Worm (Caenorhabditis elegans) whole organism, midembryonic: ENCODE data around the gene K01D12.5.

Experiments used
- T22C8.4 ChIP-seq: fragments of 200-800 bp; sonication (Bioruptor generic); IDR thresholded peaks from 2 replicates; pipeline ENCODE4 v1.3.6; 2022; ENCODE audit warnings: missing genetic modification characterization, missing compliant biosample characterization
- cog-1 ChIP-seq: sonication (generic microtip); optimal IDR thresholded peaks from 2 replicates; lab custom pipeline; 2016; ENCODE audit warnings: missing genetic modification characterization, missing compliant biosample characterization
- flt-1 ChIP-seq: fragments of 200-800 bp; sonication (Bioruptor generic); IDR thresholded peaks from 2 replicates; pipeline ENCODE4 v1.3.6; 2022; ENCODE audit warnings: missing genetic modification characterization, missing compliant biosample characterization
- klf-2 ChIP-seq: fragments of 200-800 bp; sonication (Bioruptor generic); conservative IDR thresholded peaks from 2 replicates; pipeline ENCODE4 v1.3.6; 2022; ENCODE audit warnings: missing genetic modification reagents, missing genetic modification characterization, missing compliant biosample characterization
- med-1 ChIP-seq: sonication (generic microtip); optimal IDR thresholded peaks from 2 replicates; lab custom pipeline; 2017; ENCODE audit warnings: missing genetic modification characterization, mild to moderate bottlenecking, missing compliant biosample characterization, antibody characterized with exemption, missing genetic modification reagents; ENCODE audit not compliant: insufficient read depth
- ref-1 ChIP-seq: fragments of 200-800 bp; sonication (Bioruptor generic); conservative IDR thresholded peaks from 2 replicates; pipeline ENCODE4 v1.3.6; 2022; ENCODE audit warnings: missing genetic modification reagents, missing genetic modification characterization, missing compliant biosample characterization
- tab-1 ChIP-seq: fragments of 200-800 bp; sonication (Bioruptor generic); IDR thresholded peaks from 2 replicates; pipeline ENCODE4 v1.3.6; 2022; ENCODE audit warnings: missing genetic modification characterization, missing compliant biosample characterization
- ztf-23 ChIP-seq: fragments of 200-800 bp; sonication (Bioruptor generic); IDR thresholded peaks from 2 replicates; pipeline ENCODE4 v1.3.6; 2022; ENCODE audit warnings: missing genetic modification reagents, missing genetic modification characterization, missing compliant biosample characterization
- ztf-29 ChIP-seq: fragments of 200-800 bp; sonication (Bioruptor generic); IDR thresholded peaks from 2 replicates; pipeline ENCODE4 v1.3.6; 2022; ENCODE audit warnings: missing genetic modification reagents, missing genetic modification characterization, missing compliant biosample characterization

K01D12.5 gene

DNA sequence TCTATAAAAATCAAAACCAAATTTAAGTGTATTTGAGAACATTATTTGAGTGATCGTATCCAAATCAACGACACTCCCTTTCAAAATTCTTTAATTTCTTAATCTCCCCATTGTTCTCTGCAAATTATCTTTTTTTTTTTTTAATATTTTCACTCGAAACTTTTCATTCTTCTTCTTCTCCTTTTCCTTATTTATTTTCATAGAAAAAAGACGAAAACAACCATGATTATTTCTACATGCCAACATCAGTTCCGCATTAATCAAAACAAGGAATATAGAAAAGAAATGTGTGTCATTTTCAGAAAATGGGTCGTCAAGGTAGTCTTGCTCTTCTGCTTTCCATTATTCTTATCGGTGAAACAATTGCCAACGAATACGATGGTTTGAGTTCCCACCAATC lies at the start of gene K01D12.5:
K01D12.5 (plus strand) TSS at position 301 of the 400 bp plus-strand sequence.
- TF ChIP-seq T22C8.4, result no peak
- no peak for TF ChIP-seq ztf-29
- TF ChIP-seq tab-1 (GFP tag; lab: Robert Waterston, UW), result no peak
- no peak for TF ChIP-seq klf-2 (GFP tag; lab: Robert Waterston, UW)
- TF ChIP-seq flt-1 (GFP tag; lab: Robert Waterston, UW), result no peak
- TF ChIP-seq cog-1, result no peak
- TF ChIP-seq med-1 (GFP tag; lab: Kevin White, UChicago), result no peak
- TF ChIP-seq ref-1, result no peak
- TF ChIP-seq ztf-23 (GFP tag; lab: Robert Waterston, UW), result no peak

DNA sequence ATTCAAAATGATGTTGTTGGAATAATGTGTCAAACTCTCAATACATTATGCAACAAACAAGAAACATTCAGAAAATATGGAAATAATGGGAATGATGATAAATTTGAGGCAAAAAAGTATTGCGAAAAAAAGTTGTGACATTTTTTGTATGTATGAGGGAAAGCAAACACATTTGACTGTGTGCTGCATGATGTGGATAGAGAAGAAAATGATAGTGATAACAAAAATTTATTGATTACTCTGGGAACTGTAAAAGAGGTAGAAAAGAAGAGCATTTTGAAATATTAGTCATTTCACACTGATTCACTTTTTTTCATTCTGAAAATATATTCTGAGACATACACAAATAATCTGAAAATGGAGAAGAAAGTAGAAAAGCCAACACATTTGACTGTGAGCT lies 49.8 kb upstream of the K01D12.5 start:
- TF ChIP-seq ref-1 (no peak), T22C8.4 (no peak), ztf-23 (GFP tag; lab: Robert Waterston, UW) (no peak), ztf-29 (no peak)

DNA sequence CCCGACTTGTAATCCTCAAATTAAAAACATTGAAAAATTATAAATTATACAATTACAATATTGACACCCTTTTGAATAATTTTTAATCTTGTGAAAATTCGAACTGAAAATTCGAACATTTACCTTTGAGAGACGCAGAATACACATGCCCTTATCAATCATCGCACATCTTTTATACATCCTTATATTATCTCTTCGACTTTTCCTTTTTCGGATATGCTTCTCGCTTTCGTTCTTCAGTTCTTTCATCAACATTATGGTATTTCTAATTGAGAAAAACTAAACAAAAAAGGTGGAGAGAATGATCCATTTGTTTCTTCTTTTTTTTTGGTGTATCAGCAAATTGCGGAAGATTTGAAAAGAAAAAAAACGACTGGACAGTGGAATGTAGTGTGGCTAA lies 48.3 kb upstream of the K01D12.5 start:
- TF ChIP-seq flt-1 (GFP tag; lab: Robert Waterston, UW), result no peak
- TF ChIP-seq ztf-29, result no peak
- no peak for TF ChIP-seq tab-1 (GFP tag; lab: Robert Waterston, UW)
- TF ChIP-seq ref-1, result no peak
- TF ChIP-seq med-1 (GFP tag; lab: Kevin White, UChicago), result no peak
- no peak for TF ChIP-seq klf-2 (GFP tag; lab: Robert Waterston, UW)
- no peak for TF ChIP-seq ztf-23 (GFP tag; lab: Robert Waterston, UW)
- TF ChIP-seq cog-1, result no peak
- TF ChIP-seq T22C8.4, result no peak

DNA sequence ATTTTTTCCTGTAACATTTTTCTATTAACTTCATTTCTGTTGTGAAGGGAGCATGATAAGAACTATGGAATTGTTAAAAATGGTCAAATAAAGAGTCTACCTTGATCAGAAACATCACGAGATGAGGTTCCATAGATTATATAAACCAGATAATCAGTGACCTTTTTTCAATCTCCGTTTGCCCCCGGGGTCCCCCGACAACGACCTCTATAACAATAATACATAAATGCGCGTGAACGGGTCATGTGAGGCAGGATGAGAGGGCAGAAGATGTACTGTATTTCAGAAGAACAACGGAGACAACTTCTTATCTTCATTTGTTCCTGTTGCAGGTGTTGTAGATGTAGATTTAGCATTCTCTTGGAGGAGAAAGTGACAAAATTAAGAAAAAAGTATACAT lies 45.8 kb upstream of the K01D12.5 start:
- TF ChIP-seq med-1 (GFP tag; lab: Kevin White, UChicago), result no peak
- TF ChIP-seq ztf-29, result no peak
- TF ChIP-seq ztf-23 (GFP tag; lab: Robert Waterston, UW), result no peak
- no peak for TF ChIP-seq T22C8.4
- no peak for TF ChIP-seq cog-1
- no peak for TF ChIP-seq klf-2 (GFP tag; lab: Robert Waterston, UW)
- no peak for TF ChIP-seq ref-1
- no peak for TF ChIP-seq tab-1 (GFP tag; lab: Robert Waterston, UW)
- TF ChIP-seq flt-1 (GFP tag; lab: Robert Waterston, UW), result no peak

DNA sequence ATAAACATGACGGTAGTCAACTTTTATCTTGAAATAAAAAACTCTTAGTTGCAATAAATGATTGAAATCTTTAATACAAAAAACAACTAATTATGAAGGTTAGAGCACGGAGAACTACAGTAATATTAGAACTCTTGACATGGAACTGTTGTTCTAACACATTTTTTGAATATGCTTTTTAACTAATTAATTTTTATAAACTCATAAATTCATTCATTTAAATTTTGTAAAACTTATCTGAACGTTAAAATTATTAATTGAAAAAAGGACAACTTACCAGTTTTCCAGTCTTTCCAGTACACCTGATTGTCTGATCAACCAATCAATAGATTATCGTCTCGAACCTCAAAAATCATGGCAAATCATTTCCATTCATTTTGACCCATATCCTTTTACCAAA lies 45.2 kb upstream of the K01D12.5 start, which contains the start of gene sqt-3:
sqt-3 (plus strand) TSS at position 301 of the 400 bp plus-strand sequence.
- TF ChIP-seq med-1 (GFP tag; lab: Kevin White, UChicago) (no peak), flt-1 (GFP tag; lab: Robert Waterston, UW) (no peak), ztf-29 (no peak), ref-1 (no peak), klf-2 (GFP tag; lab: Robert Waterston, UW) (no peak), cog-1 (no peak), tab-1 (GFP tag; lab: Robert Waterston, UW) (no peak), T22C8.4 (no peak)

DNA sequence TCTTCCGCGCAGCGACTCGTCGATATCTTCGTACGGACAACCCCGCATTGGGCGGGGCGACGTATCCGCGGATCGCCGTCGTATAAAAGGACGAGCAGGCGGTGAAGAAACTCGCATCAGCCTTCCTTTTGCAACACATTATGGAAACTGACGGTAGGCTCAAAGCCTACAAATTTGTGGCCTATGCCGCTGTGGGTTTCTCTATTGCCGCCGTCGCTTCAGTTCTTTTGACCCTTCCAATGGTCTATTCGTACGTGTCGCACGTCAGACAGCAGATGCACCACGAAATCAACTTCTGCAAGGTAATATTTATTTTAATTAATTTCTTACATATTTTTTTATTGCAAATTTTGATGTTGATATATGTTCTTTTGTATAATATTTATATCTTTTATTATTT lies 44.8 kb upstream of the K01D12.5 start:
- TF ChIP-seq ztf-23 (GFP tag; lab: Robert Waterston, UW) (no peak), ztf-29 (no peak), klf-2 (GFP tag; lab: Robert Waterston, UW) (no peak), tab-1 (GFP tag; lab: Robert Waterston, UW) (no peak), med-1 (GFP tag; lab: Kevin White, UChicago) (no peak), cog-1 (no peak), T22C8.4 (no peak; the same call in 1 of the 2 replicates), flt-1 (GFP tag; lab: Robert Waterston, UW) (no peak), ref-1 (no peak)

DNA sequence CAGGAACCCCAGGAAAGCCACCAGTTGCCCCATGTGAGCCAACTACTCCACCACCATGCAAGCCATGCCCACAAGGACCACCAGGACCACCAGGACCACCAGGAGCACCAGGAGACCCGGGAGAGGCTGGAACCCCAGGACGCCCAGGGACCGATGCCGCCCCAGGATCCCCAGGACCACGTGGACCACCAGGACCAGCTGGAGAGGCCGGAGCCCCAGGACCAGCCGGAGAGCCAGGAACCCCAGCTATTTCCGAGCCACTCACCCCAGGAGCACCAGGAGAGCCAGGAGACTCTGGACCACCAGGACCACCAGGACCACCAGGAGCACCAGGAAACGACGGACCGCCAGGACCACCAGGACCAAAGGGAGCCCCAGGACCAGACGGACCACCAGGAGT lies 44.1 kb upstream of the K01D12.5 start:
- TF ChIP-seq ztf-29 (peak; percentile 12; the same call in 1 of the 2 replicates), T22C8.4 (peak; percentile 43; the same call in 1 of the 2 replicates), ztf-23 (GFP tag; lab: Robert Waterston, UW) (no peak)

DNA sequence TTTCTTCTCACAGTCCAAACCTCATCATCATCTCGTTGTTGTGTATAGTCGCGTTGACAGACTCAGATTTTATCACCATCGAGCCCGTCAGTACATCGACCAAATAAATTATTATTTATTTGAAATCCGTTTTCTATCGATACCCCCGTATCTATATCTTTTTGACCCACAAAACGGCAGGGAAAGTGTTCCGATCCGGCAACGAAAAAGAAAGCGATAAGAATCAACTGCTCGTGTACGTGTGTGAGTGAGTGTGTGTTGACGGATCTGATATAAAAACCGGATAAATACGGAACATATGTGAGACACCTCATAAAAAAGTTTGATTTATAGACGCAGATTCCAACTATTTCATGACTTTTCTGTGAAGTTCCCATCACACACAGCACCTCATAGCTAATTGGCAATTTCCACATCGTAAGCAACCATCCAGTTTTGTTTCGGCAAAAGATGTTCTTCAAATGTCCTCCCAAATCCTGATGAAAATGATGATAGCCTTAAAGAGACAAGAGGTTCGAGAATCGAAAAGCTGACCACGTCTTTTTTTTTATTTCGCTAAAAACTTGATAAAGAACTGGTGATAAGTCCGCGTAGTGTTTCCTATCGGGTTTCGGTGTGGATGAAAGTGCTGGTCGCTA lies 43.3 kb upstream of the K01D12.5 start:
- TF ChIP-seq ztf-29 (no peak), cog-1 (no peak), flt-1 (GFP tag; lab: Robert Waterston, UW) (peak; percentile 54; the same call in 1 of the 2 replicates)

DNA sequence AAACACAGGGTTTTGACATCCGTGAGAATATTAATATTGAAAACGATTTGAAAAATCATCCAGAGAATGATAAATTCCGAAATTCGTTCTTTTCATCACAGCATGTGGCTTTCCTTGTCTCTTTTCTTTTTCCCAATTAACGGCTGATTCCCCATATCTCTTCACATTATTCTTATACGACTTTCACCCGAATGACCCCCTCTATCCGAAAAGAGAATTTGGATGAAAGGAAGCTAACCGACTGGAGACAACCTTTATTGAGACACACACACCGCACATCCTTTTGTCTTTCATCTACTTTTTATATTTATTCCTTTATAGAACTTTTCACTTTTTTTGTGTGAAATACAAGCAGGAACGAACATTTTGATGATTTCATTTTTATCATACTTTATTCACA lies 40.0 kb upstream of the K01D12.5 start:
- TF ChIP-seq T22C8.4, result no peak
- TF ChIP-seq ztf-29, result no peak

DNA sequence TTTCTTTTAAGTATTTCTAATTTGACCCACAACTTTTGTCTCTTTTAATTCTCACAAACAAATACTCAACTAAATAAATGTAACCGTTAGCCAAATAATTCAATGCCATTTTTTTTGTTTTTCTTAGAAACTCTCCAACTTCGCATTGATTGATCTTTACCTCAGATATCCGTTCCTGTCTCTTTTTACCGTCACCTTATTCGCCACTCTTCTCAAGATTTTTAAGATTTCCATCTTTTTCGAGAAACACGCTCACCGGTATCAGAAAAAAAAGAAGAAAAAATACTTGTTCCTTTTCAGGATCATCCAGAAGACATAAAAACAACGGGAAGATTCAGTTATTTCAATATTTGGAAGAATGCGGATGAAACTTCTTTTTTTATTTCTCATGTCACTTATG lies 39.3 kb upstream of the K01D12.5 start, which contains the start of gene F23H12.5:
F23H12.5 (plus strand) TSS at position 301 of the 400 bp plus-strand sequence.
- TF ChIP-seq flt-1 (GFP tag; lab: Robert Waterston, UW) (no peak), ztf-29 (no peak), ztf-23 (GFP tag; lab: Robert Waterston, UW) (no peak), klf-2 (GFP tag; lab: Robert Waterston, UW) (no peak), med-1 (GFP tag; lab: Kevin White, UChicago) (no peak), tab-1 (GFP tag; lab: Robert Waterston, UW) (no peak), ref-1 (no peak), cog-1 (no peak), T22C8.4 (no peak)

DNA sequence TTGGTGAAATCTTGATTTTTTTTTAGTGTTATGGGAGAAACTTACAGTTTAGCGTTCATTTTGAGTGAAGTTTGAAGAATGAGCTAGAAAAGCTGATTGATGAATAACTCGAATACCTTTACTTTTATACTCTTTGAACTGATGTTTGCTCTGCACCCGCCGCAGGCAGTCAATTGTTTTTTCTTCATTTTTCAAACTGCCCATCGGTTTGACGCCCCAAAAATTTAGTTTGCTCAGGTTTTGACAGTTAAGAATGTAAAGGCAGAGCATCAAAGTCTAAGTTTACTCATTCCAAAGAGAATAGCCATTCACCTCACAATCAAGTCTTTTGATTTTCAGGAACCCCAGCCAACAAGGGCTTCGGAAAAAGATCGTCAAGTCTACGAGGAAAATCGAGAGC lies 36.0 kb upstream of the K01D12.5 start, which contains the start of gene fipr-1:
fipr-1 (minus strand) TSS at position 101 of the 400 bp plus-strand sequence.
- no peak for TF ChIP-seq ref-1
- TF ChIP-seq tab-1 (GFP tag; lab: Robert Waterston, UW), result no peak
- TF ChIP-seq T22C8.4, result no peak
- TF ChIP-seq cog-1, result no peak
- no peak for TF ChIP-seq klf-2 (GFP tag; lab: Robert Waterston, UW)
- TF ChIP-seq ztf-23 (GFP tag; lab: Robert Waterston, UW), result no peak
- TF ChIP-seq ztf-29, result no peak
- no peak for TF ChIP-seq med-1 (GFP tag; lab: Kevin White, UChicago)
- TF ChIP-seq flt-1 (GFP tag; lab: Robert Waterston, UW), result no peak
